Fruit fly (Drosophila melanogaster) whole organism, embryonic: Measurements from ENCODE around the gene CG5938.

Experiments used
- Atf3 ChIP-seq: fragments of 200-800 bp; sonication (Bioruptor generic); optimal IDR thresholded peaks from 3 replicates; lab custom pipeline; 2016; ENCODE audit warnings: missing biosample characterization, missing genetic modification characterization
- Awh ChIP-seq: fragments of 200-800 bp; sonication (Bioruptor generic); IDR thresholded peaks from 2 replicates; pipeline ENCODE4, ENCODE4 v1.3.6; 2022; ENCODE audit warnings: missing biosample characterization, missing genetic modification characterization
- BEAF-32 ChIP-seq: fragments of 200-800 bp; sonication (Bioruptor generic); optimal IDR thresholded peaks from 3 replicates; lab custom pipeline; 2017; ENCODE audit warnings: missing biosample characterization, missing genetic modification characterization, mild to moderate bottlenecking, moderate library complexity, missing genetic modification reagents
- CG10147 ChIP-seq: fragments of 200-800 bp; sonication (Bioruptor generic); optimal IDR thresholded peaks from 2 replicates; lab custom pipeline; 2019; ENCODE audit warnings: missing biosample characterization, mild to moderate bottlenecking, missing genetic modification characterization, moderate library complexity
- CG10543 ChIP-seq: fragments of 200-800 bp; sonication (Bioruptor generic); optimal IDR thresholded peaks from 3 replicates; lab custom pipeline; 2017; ENCODE audit warnings: missing biosample characterization, mild to moderate bottlenecking, missing genetic modification characterization, moderate library complexity
- CG10565 ChIP-seq: fragments of 200-800 bp; sonication (Bioruptor generic); optimal IDR thresholded peaks from 3 replicates; lab custom pipeline; 2016; ENCODE audit warnings: missing biosample characterization, mild to moderate bottlenecking, missing genetic modification characterization
- CG13775 ChIP-seq: fragments of 200-800 bp; sonication (Bioruptor generic); optimal IDR thresholded peaks from 3 replicates; lab custom pipeline; 2017; ENCODE audit warnings: missing biosample characterization, mild to moderate bottlenecking, missing genetic modification characterization
- CG17568 ChIP-seq: fragments of 200-800 bp; sonication (Bioruptor generic); optimal IDR thresholded peaks from 2 replicates; lab custom pipeline; 2018; ENCODE audit warnings: missing biosample characterization, mild to moderate bottlenecking, missing genetic modification characterization, moderate library complexity
- CG17802 ChIP-seq: fragments of 200-800 bp; sonication (Bioruptor generic); optimal IDR thresholded peaks from 2 replicates; lab custom pipeline; 2018; ENCODE audit warnings: missing biosample characterization, mild to moderate bottlenecking, missing genetic modification characterization, moderate library complexity
- CG32772 ChIP-seq: fragments of 200-800 bp; sonication (Bioruptor generic); IDR thresholded peaks from 2 replicates; pipeline ENCODE4 v1.3.6; 2022; ENCODE audit warnings: missing biosample characterization, missing genetic modification characterization
- CG33557 ChIP-seq: fragments of 200-800 bp; sonication (Bioruptor generic); optimal IDR thresholded peaks from 2 replicates; lab custom pipeline; 2019; ENCODE audit warnings: missing biosample characterization, mild to moderate bottlenecking, missing genetic modification characterization, moderate library complexity
- CG3726 ChIP-seq: fragments of 200-800 bp; sonication (Bioruptor generic); IDR thresholded peaks from 3 replicates; pipeline ENCODE4, ENCODE4 v1.3.6; 2022; ENCODE audit warnings: missing biosample characterization, missing genetic modification characterization
- CG3995 ChIP-seq: fragments of 200-800 bp; sonication (Bioruptor generic); optimal IDR thresholded peaks from 3 replicates; lab custom pipeline; 2016; ENCODE audit warnings: missing biosample characterization, missing genetic modification characterization
- CG4424 ChIP-seq: fragments of 200-800 bp; sonication (Bioruptor generic); optimal IDR thresholded peaks from 3 replicates; lab custom pipeline; 2016; ENCODE audit warnings: missing biosample characterization, missing genetic modification characterization
- CG6654 ChIP-seq: fragments of 200-800 bp; sonication (Bioruptor generic); optimal IDR thresholded peaks from 2 replicates; lab custom pipeline; 2017; ENCODE audit warnings: missing biosample characterization, mild to moderate bottlenecking, missing genetic modification characterization
- CG9817 ChIP-seq: fragments of 200-800 bp; sonication (Bioruptor generic); optimal IDR thresholded peaks from 2 replicates; lab custom pipeline; 2018; ENCODE audit warnings: missing biosample characterization, mild to moderate bottlenecking, missing genetic modification characterization, moderate library complexity
- Dll ChIP-seq: fragments of 200-800 bp; sonication (Bioruptor generic); IDR thresholded peaks from 4 replicates; pipeline ENCODE4 v1.3.6; 2022; ENCODE audit warnings: missing biosample characterization, missing genetic modification characterization; ENCODE audit not compliant: partially characterized antibody
- Dref ChIP-seq: fragments of 200-800 bp; sonication (Bioruptor generic); IDR thresholded peaks from 2 replicates; pipeline ENCODE4 v1.3.6; 2022; ENCODE audit warnings: missing biosample characterization, missing genetic modification characterization
- ERR ChIP-seq: fragments of 200-800 bp; sonication (Bioruptor generic); optimal IDR thresholded peaks from 2 replicates; lab custom pipeline; 2016; ENCODE audit warnings: missing biosample characterization, missing genetic modification characterization
- Fer2 ChIP-seq: fragments of 200-800 bp; sonication (Bioruptor generic); optimal IDR thresholded peaks from 2 replicates; lab custom pipeline; 2018; ENCODE audit warnings: missing biosample characterization, mild to moderate bottlenecking, missing genetic modification characterization, moderate library complexity
- Fer3 ChIP-seq: fragments of 200-800 bp; sonication (Bioruptor generic); optimal IDR thresholded peaks from 2 replicates; lab custom pipeline; 2018; ENCODE audit warnings: missing biosample characterization, mild to moderate bottlenecking, missing genetic modification characterization, moderate library complexity
- GATAe ChIP-seq: fragments of 200-800 bp; sonication (Bioruptor generic); conservative IDR thresholded peaks from 2 replicates; pipeline ENCODE4 v1.3.6; 2022; ENCODE audit warnings: missing biosample characterization, missing genetic modification characterization
- HLH4C ChIP-seq: fragments of 200-800 bp; sonication (Bioruptor generic); IDR thresholded peaks from 3 replicates; pipeline ENCODE4 v1.3.6; 2022; ENCODE audit warnings: missing biosample characterization, missing genetic modification characterization; ENCODE audit not compliant: partially characterized antibody
- HLH54F ChIP-seq: fragments of 200-800 bp; sonication (Bioruptor generic); optimal IDR thresholded peaks from 3 replicates; lab custom pipeline; 2016; ENCODE audit warnings: missing biosample characterization, missing genetic modification characterization
- HmgD ChIP-seq: fragments of 200-800 bp; sonication (Bioruptor generic); optimal IDR thresholded peaks from 3 replicates; lab custom pipeline; 2016; ENCODE audit warnings: missing biosample characterization, missing genetic modification characterization
- Hr78 ChIP-seq, 2 experiments: fragments of 200-800 bp in 1 of 2; fragments of >200 bp in 1 of 2; sonication (Bioruptor generic) in 1 of 2; optimal IDR thresholded peaks; 2 replicates each; lab custom pipeline; 2017 to 2019; ENCODE audit warnings: missing biosample characterization in 2 of 2, missing genetic modification characterization in 2 of 2, mild to moderate bottlenecking in 1 of 2, moderate library complexity in 1 of 2
- Lim3 ChIP-seq: fragments of 200-800 bp; sonication (Bioruptor generic); IDR thresholded peaks from 2 replicates; pipeline ENCODE4 v1.3.6; 2022; ENCODE audit warnings: missing biosample characterization, missing genetic modification characterization
- Nf-YA ChIP-seq: fragments of 200-800 bp; sonication (Bioruptor generic); IDR thresholded peaks from 2 replicates; pipeline ENCODE4 v1.3.6; 2022; ENCODE audit warnings: missing biosample characterization, missing genetic modification characterization
- Ssrp ChIP-seq: fragments of 200-800 bp; sonication (Bioruptor generic); optimal IDR thresholded peaks from 2 replicates; lab custom pipeline; 2018; ENCODE audit warnings: missing biosample characterization, mild to moderate bottlenecking, missing genetic modification characterization, moderate library complexity
- ash1 ChIP-seq: fragments of 200-800 bp; sonication (Bioruptor generic); optimal IDR thresholded peaks from 2 replicates; lab custom pipeline; 2018; ENCODE audit warnings: missing biosample characterization, mild to moderate bottlenecking, missing genetic modification characterization
- crp ChIP-seq, 2 experiments: fragments of 200-800 bp; sonication (Bioruptor generic); optimal IDR thresholded peaks; 2 replicates in 1 of 2; 3 replicates in 1 of 2; lab custom pipeline; 2017; ENCODE audit warnings: missing biosample characterization in 2 of 2, missing genetic modification characterization in 2 of 2, mild to moderate bottlenecking in 1 of 2, moderate library complexity in 1 of 2
- gcm2 ChIP-seq: fragments of 200-800 bp; sonication (Bioruptor generic); optimal IDR thresholded peaks from 2 replicates; lab custom pipeline; 2016; ENCODE audit warnings: missing biosample characterization, missing genetic modification characterization
- grn ChIP-seq: fragments of 200-800 bp; sonication (Bioruptor generic); optimal IDR thresholded peaks from 3 replicates; lab custom pipeline; 2017; ENCODE audit warnings: missing biosample characterization, missing genetic modification characterization
- jing ChIP-seq: fragments of 200-800 bp; sonication (Bioruptor generic); optimal IDR thresholded peaks from 2 replicates; lab custom pipeline; 2018; ENCODE audit warnings: missing biosample characterization, mild to moderate bottlenecking, missing genetic modification characterization
- nerfin-2 ChIP-seq: fragments of 200-800 bp; sonication (Bioruptor generic); IDR thresholded peaks from 2 replicates; pipeline ENCODE4 v1.3.6; 2022; ENCODE audit warnings: missing biosample characterization, missing genetic modification characterization; ENCODE audit not compliant: partially characterized antibody
- oc ChIP-seq: fragments of 200-800 bp; sonication (Bioruptor generic); optimal IDR thresholded peaks from 2 replicates; lab custom pipeline; 2018; ENCODE audit warnings: missing biosample characterization, mild to moderate bottlenecking, missing genetic modification characterization, moderate library complexity
- onecut ChIP-seq: fragments of 200-800 bp; sonication (Bioruptor generic); IDR thresholded peaks from 2 replicates; pipeline ENCODE4 v1.3.6; 2022; ENCODE audit warnings: missing biosample characterization, missing genetic modification characterization
- org-1 ChIP-seq: fragments of 200-800 bp; sonication (Bioruptor generic); optimal IDR thresholded peaks from 2 replicates; lab custom pipeline; 2017; ENCODE audit warnings: missing biosample characterization, missing genetic modification characterization
- psq ChIP-seq: fragments of 200-800 bp; sonication (Bioruptor generic); optimal IDR thresholded peaks from 2 replicates; lab custom pipeline; 2017; ENCODE audit warnings: missing biosample characterization, missing genetic modification characterization
- repo ChIP-seq: fragments of 200-800 bp; sonication (Bioruptor generic); optimal IDR thresholded peaks from 2 replicates; lab custom pipeline; 2016; ENCODE audit warnings: missing biosample characterization, missing genetic modification characterization
- ro ChIP-seq: fragments of 200-800 bp; sonication (Bioruptor generic); IDR thresholded peaks from 2 replicates; pipeline ENCODE4 v1.3.6; 2022; ENCODE audit warnings: missing biosample characterization, missing genetic modification characterization
- row ChIP-seq: fragments of 200-800 bp; sonication (Bioruptor generic); IDR thresholded peaks from 3 replicates; pipeline ENCODE4 v1.3.6; 2022; ENCODE audit warnings: missing biosample characterization, missing genetic modification characterization
- sens ChIP-seq: fragments of 200-800 bp; sonication (Bioruptor generic); peaks from one replicate; lab custom pipeline; 2016; ENCODE audit warnings: missing biosample characterization, missing genetic modification characterization
- tll ChIP-seq, 2 experiments: fragments of 200-800 bp in 1 of 2; fragments of >200 bp in 1 of 2; sonication (Bioruptor generic) in 1 of 2; optimal IDR thresholded peaks; 2 replicates each; lab custom pipeline; 2017 to 2019; ENCODE audit warnings: missing biosample characterization in 2 of 2, missing genetic modification characterization in 2 of 2, mild to moderate bottlenecking in 1 of 2, moderate library complexity in 1 of 2
- wor ChIP-seq: fragments of 200-800 bp; sonication (Bioruptor generic); IDR thresholded peaks from 2 replicates; pipeline ENCODE4 v1.3.6; 2022; ENCODE audit warnings: missing biosample characterization, missing genetic modification characterization

Gene CG5938

dm6 chr3R:27250907-27251306, 23.7 kb upstream of the CG5938 start, which contains the start of the genes TTLL6B and TfIIA-L:
Gene TTLL6B (minus strand): TSS chr3R:27251007.
Gene TfIIA-L (plus strand): TSS chr3R:27251112.
- TF ChIP-seq onecut (GFP tag; lab: Robert Waterston, UW) (no peak), CG32772 (GFP tag; lab: Robert Waterston, UW) (no peak), Nf-YA (no peak), BEAF-32 (GFP tag; lab: Kevin White, UChicago) (no peak), nerfin-2 (GFP tag; lab: Robert Waterston, UW) (no peak), crp (GFP tag; optimal IDR thresholded peaks at IDR 0.05; lab: Kevin White, UChicago) (no peak), tll (GFP tag; optimal IDR thresholded peaks at IDR 0.05; lab: Kevin White, UChicago) (no peak), CG33557 (GFP tag; lab: Kevin White, UChicago) (no peak), oc (no peak), sens (GFP tag; lab: Kevin White, UChicago) (no peak), CG10147 (GFP tag; lab: Kevin White, UChicago) (no peak), CG10565 (GFP tag; lab: Kevin White, UChicago) (no peak), CG9817 (tag; lab: Kevin White, UChicago) (no peak), CG6654 (GFP tag; lab: Kevin White, UChicago) (no peak)

- TF ChIP-seq Fer2 (tag; lab: Kevin White, UChicago) (peak; percentile 66), HmgD (GFP tag; lab: Kevin White, UChicago) (peak; percentile 63), Dll (GFP tag; lab: Robert Waterston, UW) (peak; percentile 68; the same call in 3 of the 4 replicates), grn (GFP tag; lab: Kevin White, UChicago) (no peak), ro (GFP tag; lab: Robert Waterston, UW) (peak; percentile 59; the same call in 1 of the 2 replicates), Lim3 (0 out of 2 replicates have a peak, but pooled peaks have one; percentile 7), CG10147 (GFP tag; lab: Kevin White, UChicago) (peak; percentile 71), repo (GFP tag; lab: Kevin White, UChicago) (peak; percentile 29), GATAe (GFP tag; lab: Robert Waterston, UW) (peak; percentile 65; the same call in 1 of the 2 replicates), CG17802 (tag; lab: Kevin White, UChicago) (peak; percentile 40), BEAF-32 (GFP tag; lab: Kevin White, UChicago) (peak; percentile 83), Atf3 (GFP tag; lab: Kevin White, UChicago) (peak; percentile 5), Dref (GFP tag; lab: Robert Waterston, UW) (peak; percentile 37; the same call in 1 of the 2 replicates), row (GFP tag; lab: Robert Waterston, UW) (peak; percentile 89), CG4424 (peak; percentile 67), Hr78 (GFP tag; optimal IDR thresholded peaks at IDR 0.05; lab: Kevin White, UChicago) (no peak), HLH54F (peak; percentile 68), Ssrp (peak; percentile 70), jing (GFP tag; lab: Kevin White, UChicago) (no peak), CG17568 (no peak), gcm2 (GFP tag; lab: Kevin White, UChicago) (peak; percentile 54), CG13775 (GFP tag; lab: Kevin White, UChicago) (peak; percentile 81), onecut (GFP tag; lab: Robert Waterston, UW) (peak; percentile 68), Fer3 (tag; lab: Kevin White, UChicago) (peak; percentile 87), org-1 (peak; percentile 17), psq (peak; percentile 37), CG3995 (GFP tag; lab: Kevin White, UChicago) (peak; percentile 43), CG10543 (peak; percentile 41), HLH4C (GFP tag; lab: Robert Waterston, UW) (peak; percentile 51; the same call in 1 of the 3 replicates), CG33557 (GFP tag; lab: Kevin White, UChicago) (peak; percentile 40), wor (peak; percentile 75), CG3726 (GFP tag; lab: Robert Waterston, UW) (peak; percentile 79; the same call in 2 of the 3 replicates), ash1 (GFP tag; lab: Kevin White, UChicago) (no peak), Awh (peak; percentile 84), ERR (peak; percentile 76)
These were observed 21.3 kb upstream of the CG5938 start, which contains the start of gene pll for dm6 chr3R:27253136-27253920. Gene pll (minus strand): TSS chr3R:27253182.
